Worm (Caenorhabditis elegans): ENCODE results near the gene octr-1.

ce11 chrX:5592517-5593183 lies 18.4 kb downstream of the octr-1 start, which contains the start of gene unc-97:
- no peak for TF ChIP-seq scrt-1 (GFP tag; IDR thresholded peaks at IDR 0.05)
- TF ChIP-seq F13C5.2 (tag; optimal IDR thresholded peaks at IDR 0.05) = no peak
- TF ChIP-seq pes-1 (GFP tag; IDR thresholded peaks at IDR 0.05) = no peak
- TF ChIP-seq hmg-4 (GFP tag; optimal IDR thresholded peaks at IDR 0.05) = no peak
- TF ChIP-seq flt-1 (GFP tag; IDR thresholded peaks at IDR 0.05) = no peak
